Worm (Caenorhabditis elegans) whole organism, early embryonic: ENCODE data around the gene col-114.

ENCODE experiments used
- ama-1 ChIP-seq: fragments of 150-350 bp; optimal IDR thresholded peaks from 2 replicates; lab custom pipeline; 2014
- flt-1 ChIP-seq: fragments of 200-800 bp; sonication (Bioruptor generic); IDR thresholded peaks from 2 replicates; pipeline ENCODE4 v1.3.6; 2022; ENCODE audit warnings: missing genetic modification characterization, missing compliant biosample characterization

DNA sequence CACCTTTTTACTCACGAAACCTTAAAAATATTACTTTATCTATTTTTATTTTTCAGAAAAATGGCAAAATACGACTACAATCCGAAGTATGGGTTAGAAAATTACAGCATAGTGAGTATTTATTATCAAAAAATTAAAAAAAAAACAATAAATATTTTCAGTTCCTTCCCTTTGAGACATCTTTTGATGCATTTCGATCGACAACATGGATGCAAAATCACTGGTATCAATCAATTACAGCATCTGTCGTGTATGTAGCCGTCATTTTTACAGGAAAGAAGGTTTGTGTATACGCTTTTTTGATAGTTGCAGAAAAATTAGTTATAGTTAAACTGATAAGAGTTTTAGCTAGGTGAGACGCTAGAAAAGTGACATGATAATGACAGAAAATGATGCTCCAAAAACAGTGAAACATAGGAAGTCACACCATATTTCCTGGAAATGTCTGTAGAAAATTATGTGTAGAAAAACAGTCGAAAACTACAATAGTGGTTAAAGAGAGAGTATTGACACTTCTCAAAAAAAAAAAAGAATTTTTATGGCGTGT, 8.7 kb downstream of the col-114 start, which contains the start of gene elo-3:
- TF ChIP-seq flt-1, result no peak
- no peak for TF ChIP-seq ama-1 (lab: Kevin White, UChicago)
